Worm (Caenorhabditis elegans) whole organism, L1 larva: Measurements from ENCODE around the gene K09C8.8.
A peak's percentile ranks its signal among the peaks of the same experiment; 100 is the strongest.

Source experiments
- F16B12.6 ChIP-seq: fragments of 150-350 bp; optimal IDR thresholded peaks from 2 replicates; lab custom pipeline; 2014; ENCODE audit warnings: missing biosample characterization, missing genetic modification characterization
- ama-1 ChIP-seq: fragments of 150-350 bp; optimal IDR thresholded peaks from 2 replicates; lab custom pipeline; 2014
- blmp-1 ChIP-seq: fragments of 150-350 bp; optimal IDR thresholded peaks from 2 replicates; lab custom pipeline; 2014; ENCODE audit warnings: missing biosample characterization, missing genetic modification characterization
- ceh-82 ChIP-seq, 3 experiments: fragments of 150-350 bp in 1 of 3; sonication (generic microtip) in 2 of 3; optimal IDR thresholded peaks; 2 replicates each; lab custom pipeline; 2014 to 2017; ENCODE audit warnings: missing biosample characterization in 3 of 3, missing genetic modification characterization in 3 of 3
- ceh-90 ChIP-seq: sonication (generic microtip); optimal IDR thresholded peaks from 2 replicates; lab custom pipeline; 2016; ENCODE audit warnings: missing genetic modification characterization, missing compliant biosample characterization
- egl-13 ChIP-seq: sonication (generic microtip); optimal IDR thresholded peaks from 2 replicates; lab custom pipeline; 2016; ENCODE audit warnings: missing genotype, missing genetic modification reagents, missing genetic modification characterization, missing compliant biosample characterization
- elt-2 ChIP-seq: sonication (generic microtip); optimal IDR thresholded peaks from 2 replicates; lab custom pipeline; 2016; ENCODE audit warnings: missing genetic modification characterization, mild to moderate bottlenecking, inconsistent platforms, missing compliant biosample characterization, missing genetic modification reagents
- elt-3 ChIP-seq, 6 experiments: fragments of 150-350 bp in 1 of 6; sonication (generic microtip); optimal IDR thresholded peaks; 2 replicates each; lab custom pipeline; 2017 to 2018; ENCODE audit warnings: missing biosample characterization in 6 of 6, missing genetic modification characterization in 6 of 6, inconsistent platforms in 1 of 6
- fkh-8 ChIP-seq: sonication (generic microtip); optimal IDR thresholded peaks from 2 replicates; lab custom pipeline; 2016; ENCODE audit warnings: mild to moderate bottlenecking, missing genetic modification characterization, missing compliant biosample characterization
- fos-1 ChIP-seq: fragments of 150-350 bp; optimal IDR thresholded peaks from 2 replicates; lab custom pipeline; 2014; ENCODE audit warnings: missing biosample characterization, missing genetic modification characterization
- grh-1 ChIP-seq: fragments of 200-800 bp; sonication (Bioruptor generic); IDR thresholded peaks from 2 replicates; pipeline ENCODE4 v1.3.6; 2022; ENCODE audit warnings: missing genetic modification reagents, missing genetic modification characterization, missing compliant biosample characterization
- hlh-17 ChIP-seq: fragments of 200-800 bp; sonication (Bioruptor generic); optimal IDR thresholded peaks from 2 replicates; lab custom pipeline; 2018; ENCODE audit warnings: missing genetic modification characterization, mild to moderate bottlenecking, missing compliant biosample characterization, moderate library complexity, borderline replicate concordance
- hlh-4 ChIP-seq: sonication (generic microtip); optimal IDR thresholded peaks from 2 replicates; lab custom pipeline; 2016; ENCODE audit warnings: mild to moderate bottlenecking, missing genetic modification characterization, missing compliant biosample characterization
- hpl-2 ChIP-seq: fragments of 150-350 bp; optimal IDR thresholded peaks from 2 replicates; lab custom pipeline; 2014; ENCODE audit warnings: missing biosample characterization, missing genetic modification reagents, missing genetic modification characterization
- lin-13 ChIP-seq: fragments of 150-350 bp; optimal IDR thresholded peaks from 2 replicates; lab custom pipeline; 2014; ENCODE audit warnings: missing biosample characterization, missing genetic modification reagents, missing genetic modification characterization
- lin-14 ChIP-seq: fragments of 200-800 bp; sonication (Bioruptor generic); optimal IDR thresholded peaks from 2 replicates; lab custom pipeline; 2018; ENCODE audit warnings: mild to moderate bottlenecking, missing genetic modification characterization, moderate library complexity, missing compliant biosample characterization
- lin-35 ChIP-seq, 2 experiments: fragments of 150-350 bp; optimal IDR thresholded peaks; 2 replicates each; lab custom pipeline; 2014; ENCODE audit warnings: missing biosample characterization in 2 of 2, missing genetic modification characterization in 2 of 2, missing genetic modification reagents in 2 of 2
- lir-3 ChIP-seq: sonication (generic microtip); optimal IDR thresholded peaks from 2 replicates; lab custom pipeline; 2016; ENCODE audit warnings: mild to moderate bottlenecking, missing genetic modification characterization, moderate library complexity, missing compliant biosample characterization; ENCODE audit not compliant: poor library complexity
- nhr-12 ChIP-seq: sonication (generic microtip); optimal IDR thresholded peaks from 2 replicates; lab custom pipeline; 2017; ENCODE audit warnings: missing biosample characterization, missing genetic modification characterization
- nhr-71 ChIP-seq: sonication (generic microtip); optimal IDR thresholded peaks from 2 replicates; lab custom pipeline; 2016; ENCODE audit warnings: mild to moderate bottlenecking, missing genetic modification characterization, moderate library complexity, missing compliant biosample characterization
- nhr-85 ChIP-seq: sonication (generic microtip); peaks from one replicate; lab custom pipeline; 2016; ENCODE audit warnings: missing genetic modification characterization, inconsistent platforms, missing compliant biosample characterization
- nhr-90 ChIP-seq: sonication (generic microtip); optimal IDR thresholded peaks from 2 replicates; lab custom pipeline; 2016; ENCODE audit warnings: mild to moderate bottlenecking, missing genetic modification characterization, missing compliant biosample characterization; ENCODE audit not compliant: poor library complexity
- pqm-1 ChIP-seq: sonication (generic microtip); optimal IDR thresholded peaks from 3 replicates; lab custom pipeline; 2017; ENCODE audit warnings: missing biosample characterization, missing genetic modification characterization
- sox-4 ChIP-seq: sonication (generic microtip); optimal IDR thresholded peaks from 2 replicates; lab custom pipeline; 2016; ENCODE audit warnings: missing genetic modification characterization, missing compliant biosample characterization
- tlp-1 ChIP-seq: fragments of 150-350 bp; optimal IDR thresholded peaks from 2 replicates; lab custom pipeline; 2014; ENCODE audit warnings: missing biosample characterization, missing genetic modification characterization
- unc-30 ChIP-seq: sonication (generic microtip); optimal IDR thresholded peaks from 2 replicates; lab custom pipeline; 2017; ENCODE audit warnings: missing biosample characterization, missing genetic modification characterization
- unc-86 ChIP-seq: sonication (generic microtip); optimal IDR thresholded peaks from 2 replicates; lab custom pipeline; 2016; ENCODE audit warnings: missing genetic modification characterization, missing compliant biosample characterization
- vab-15 ChIP-seq: sonication (generic microtip); optimal IDR thresholded peaks from 2 replicates; lab custom pipeline; 2017; ENCODE audit warnings: missing genotype, mild to moderate bottlenecking, missing genetic modification characterization, missing compliant biosample characterization
- zag-1 ChIP-seq: fragments of 150-350 bp; optimal IDR thresholded peaks from 2 replicates; lab custom pipeline; 2014; ENCODE audit warnings: missing biosample characterization, missing genetic modification characterization

The K09C8.8 gene

DNA sequence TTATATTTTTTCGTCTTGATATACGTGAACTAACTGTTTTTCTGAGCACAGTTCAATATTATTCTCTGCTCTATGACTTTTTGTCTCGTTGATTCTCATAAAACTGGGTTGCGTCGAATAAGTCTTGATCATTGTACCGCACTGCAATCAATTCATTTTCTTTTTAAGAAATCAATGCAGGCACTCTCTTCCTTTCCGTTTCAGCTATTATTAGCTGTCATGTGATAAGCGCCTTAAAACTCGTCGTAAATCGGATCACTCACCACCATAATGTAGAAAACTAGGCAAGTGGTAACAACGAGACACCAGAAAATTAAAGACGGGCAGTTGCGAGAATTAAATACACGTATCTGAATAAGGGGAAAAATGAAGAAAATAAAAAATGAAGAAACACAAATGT is 36.7 kb downstream of the K09C8.8 start:
- TF ChIP-seq nhr-71 (tag; lab: Kevin White, UChicago) (no peak), fkh-8 (tag; lab: Kevin White, UChicago) (no peak), sox-4 (no peak), lir-3 (tag; lab: Kevin White, UChicago) (no peak), ceh-82 (tag; optimal IDR thresholded peaks at IDR 0.05; lab: Kevin White, UChicago) (no peak), unc-30 (tag; lab: Kevin White, UChicago) (no peak), lin-35 (GFP tag; optimal IDR thresholded peaks at IDR 0.05; lab: Kevin White, UChicago) (peak in 1 of 2 experiments; percentile 44), pqm-1 (tag; lab: Kevin White, UChicago) (no peak), elt-2 (tag; lab: Kevin White, UChicago) (peak; percentile 33), F16B12.6 (tag; lab: Kevin White, UChicago) (no peak), fos-1 (tag; lab: Kevin White, UChicago) (no peak), hlh-4 (tag; lab: Kevin White, UChicago) (no peak), zag-1 (tag; lab: Kevin White, UChicago) (no peak), hpl-2 (GFP tag; lab: Kevin White, UChicago) (peak; percentile 32), nhr-90 (tag; lab: Kevin White, UChicago) (peak; percentile 5), ama-1 (no peak), lin-13 (GFP tag; lab: Kevin White, UChicago) (no peak), nhr-12 (tag; lab: Kevin White, UChicago) (no peak), grh-1 (GFP tag; lab: Robert Waterston, UW) (no peak), elt-3 (tag; optimal IDR thresholded peaks at IDR 0.05; lab: Kevin White, UChicago) (no peak)

ce11 chrX:11008052-11008451 is 37.3 kb downstream of the K09C8.8 start, which contains the start of gene del-5:
Gene del-5, minus strand, starts transcription at chrX:11008181.
- TF ChIP-seq lin-35 (GFP tag; optimal IDR thresholded peaks at IDR 0.05; lab: Kevin White, UChicago) (peak in 1 of 2 experiments; percentile 32), vab-15 (no peak), F16B12.6 (tag; lab: Kevin White, UChicago) (no peak), tlp-1 (tag; lab: Kevin White, UChicago) (no peak), unc-86 (no peak), elt-2 (tag; lab: Kevin White, UChicago) (peak; percentile 83)
- TF ChIP-seq, all 84 proteins: peak for 2

DNA sequence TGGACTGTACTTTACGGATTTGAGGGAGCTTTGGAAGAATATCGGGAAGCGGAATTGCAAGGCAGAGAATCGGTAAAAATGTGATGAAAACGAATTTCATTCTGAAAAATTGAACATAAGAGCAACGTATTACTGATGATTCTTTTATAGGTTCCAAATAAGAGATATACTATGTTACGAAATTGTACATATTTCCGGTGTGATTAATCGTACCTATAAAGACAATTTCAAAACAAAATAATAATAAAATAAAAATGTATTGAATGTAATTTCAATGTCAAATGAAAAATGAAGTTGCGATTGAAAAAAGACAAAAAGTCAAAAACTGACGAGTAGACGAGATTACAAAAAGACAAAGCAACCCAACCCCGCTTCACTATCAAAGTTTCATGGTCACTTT is 38.2 kb downstream of the K09C8.8 start, which contains the start of gene ttr-31:
ttr-31 (minus strand) TSS at position 101 of the 400 bp plus-strand sequence.
- TF ChIP-seq nhr-85 (tag; lab: Kevin White, UChicago), result peak; percentile 66
- peak; percentile 21 for TF ChIP-seq lin-14 (GFP tag; lab: Kevin White, UChicago)
- peak in 1 of 6 experiments; percentile 7 for TF ChIP-seq elt-3 (tag; optimal IDR thresholded peaks at IDR 0.05; lab: Kevin White, UChicago)
- TF ChIP-seq ceh-90 (tag; lab: Kevin White, UChicago), result no peak

ce11 chrX:11010565-11010964 is 39.8 kb downstream of the K09C8.8 start, which contains the start of gene F58A3.4:
Gene F58A3.4, minus strand, starts transcription at chrX:11010665.
- TF ChIP-seq pqm-1 (tag; lab: Kevin White, UChicago), result no peak

- no peak for TF ChIP-seq egl-13
- no peak for TF ChIP-seq hlh-17 (GFP tag; lab: Kevin White, UChicago)
- TF ChIP-seq lin-14 (GFP tag; lab: Kevin White, UChicago), result peak; percentile 19
- TF ChIP-seq blmp-1 (tag; lab: Kevin White, UChicago), result peak; percentile 2
Observed at ce11 chrX:11012337-11012736, 41.6 kb downstream of the K09C8.8 start, which contains the start of gene F58A3.3. Gene F58A3.3, plus strand, starts transcription at chrX:11012637.
